Fruit fly (Drosophila melanogaster): ENCODE results near the gene RpL8.

DNA sequence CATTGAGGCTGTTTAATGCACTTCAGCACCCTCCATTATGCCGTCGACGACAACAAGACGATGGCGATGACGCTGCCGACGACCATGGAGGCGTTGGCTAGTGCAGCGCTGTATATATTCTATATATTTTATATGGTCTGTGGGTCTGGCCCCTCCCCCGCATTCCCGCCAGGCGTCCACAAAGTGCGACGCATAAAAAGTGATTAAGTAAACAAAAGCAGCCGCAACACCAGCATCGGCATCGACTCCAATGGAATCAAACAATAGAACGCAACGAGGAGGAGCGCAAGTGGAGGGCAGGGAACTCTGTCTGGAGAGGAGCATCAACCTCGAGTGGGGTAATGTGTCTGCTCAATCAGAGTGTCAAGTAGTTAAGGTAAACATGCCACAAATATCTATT lies 19.0 kb upstream of the RpL8 start:
- TF ChIP-seq Myc (optimal IDR thresholded peaks at IDR 0.05) (no peak), Sin3A (optimal IDR thresholded peaks at IDR 0.05) (no peak), insv (optimal IDR thresholded peaks at IDR 0.05) (no peak)
